Fruit fly (Drosophila melanogaster) whole organism, embryonic: ENCODE measurements around the gene CG3036.

Source experiments
- Bgb ChIP-seq: fragments of 200-800 bp; sonication (Bioruptor generic); IDR thresholded peaks from 2 replicates; pipeline ENCODE4 v1.3.6; 2022; ENCODE audit warnings: missing biosample characterization, missing genetic modification characterization; ENCODE audit not compliant: partially characterized antibody
- CG10147 ChIP-seq: fragments of 200-800 bp; sonication (Bioruptor generic); optimal IDR thresholded peaks from 2 replicates; lab custom pipeline; 2019; ENCODE audit warnings: missing biosample characterization, mild to moderate bottlenecking, missing genetic modification characterization, moderate library complexity
- CG1024 ChIP-seq: fragments of 200-800 bp; sonication (Bioruptor generic); IDR thresholded peaks from 2 replicates; pipeline ENCODE4 v1.3.6; 2022; ENCODE audit warnings: missing biosample characterization, missing genetic modification characterization
- CG10959 ChIP-seq: fragments of 200-800 bp; sonication (Bioruptor generic); IDR thresholded peaks from 2 replicates; pipeline ENCODE4 v1.3.6; 2022; ENCODE audit warnings: missing biosample characterization, missing genetic modification characterization
- CG11247 ChIP-seq: fragments of 200-800 bp; sonication (Bioruptor generic); IDR thresholded peaks from 2 replicates; pipeline ENCODE4 v1.3.6; 2022; ENCODE audit warnings: missing biosample characterization, missing genetic modification characterization
- CG11723 ChIP-seq: fragments of 200-800 bp; sonication (Bioruptor generic); optimal IDR thresholded peaks from 2 replicates; lab custom pipeline; 2017; ENCODE audit warnings: missing biosample characterization, mild to moderate bottlenecking, missing genetic modification characterization
- CG12071 ChIP-seq: fragments of 200-800 bp; sonication (Bioruptor generic); optimal IDR thresholded peaks from 3 replicates; lab custom pipeline; 2018; ENCODE audit warnings: missing biosample characterization, mild to moderate bottlenecking, missing genetic modification characterization
- CG12659 ChIP-seq: fragments of 200-800 bp; sonication (Bioruptor generic); optimal IDR thresholded peaks from 3 replicates; lab custom pipeline; 2017; ENCODE audit warnings: mild to moderate bottlenecking, missing biosample characterization, missing genetic modification reagents, missing genetic modification characterization
- CG12942 ChIP-seq: fragments of 200-800 bp; sonication (Bioruptor generic); optimal IDR thresholded peaks from 3 replicates; lab custom pipeline; 2016; ENCODE audit warnings: missing biosample characterization, missing genetic modification characterization
- CG14860 ChIP-seq: fragments of 200-800 bp; sonication (Bioruptor generic); IDR thresholded peaks from 3 replicates; pipeline ENCODE4 v1.3.6; 2022; ENCODE audit warnings: missing biosample characterization, missing genetic modification characterization; ENCODE audit not compliant: partially characterized antibody
- CG1529 ChIP-seq: fragments of 200-800 bp; sonication (Bioruptor generic); optimal IDR thresholded peaks from 3 replicates; lab custom pipeline; 2018; ENCODE audit warnings: missing biosample characterization, missing genetic modification characterization
- CG17912 ChIP-seq: fragments of 200-800 bp; sonication (Bioruptor generic); optimal IDR thresholded peaks from 2 replicates; lab custom pipeline; 2018; ENCODE audit warnings: missing biosample characterization, mild to moderate bottlenecking, missing genetic modification characterization
- CG18476 ChIP-seq: fragments of 200-800 bp; sonication (Bioruptor generic); optimal IDR thresholded peaks from 2 replicates; lab custom pipeline; 2016; ENCODE audit warnings: missing biosample characterization, mild to moderate bottlenecking, missing genetic modification characterization
- CG2202 ChIP-seq: fragments of 200-800 bp; sonication (Bioruptor generic); optimal IDR thresholded peaks from 2 replicates; lab custom pipeline; 2018; ENCODE audit warnings: missing biosample characterization, mild to moderate bottlenecking, missing genetic modification characterization
- CG3407 ChIP-seq: fragments of 200-800 bp; sonication (Bioruptor generic); optimal IDR thresholded peaks from 2 replicates; lab custom pipeline; 2018; ENCODE audit warnings: missing biosample characterization, mild to moderate bottlenecking, missing genetic modification characterization
- CG7963 ChIP-seq: fragments of 200-800 bp; sonication (Bioruptor generic); IDR thresholded peaks from 3 replicates; pipeline ENCODE4 v1.3.6; 2022; ENCODE audit warnings: missing biosample characterization, missing genetic modification characterization; ENCODE audit not compliant: partially characterized antibody
- CHES-1-like ChIP-seq: fragments of 200-800 bp; sonication (Bioruptor generic); optimal IDR thresholded peaks from 2 replicates; lab custom pipeline; 2016; ENCODE audit warnings: missing biosample characterization, missing genetic modification characterization
- Camta ChIP-seq: fragments of 200-800 bp; sonication (Bioruptor generic); optimal IDR thresholded peaks from 2 replicates; lab custom pipeline; 2016; ENCODE audit warnings: missing biosample characterization, missing genetic modification characterization
- Ets65A ChIP-seq: fragments of 200-800 bp; sonication (Bioruptor generic); peaks from one replicate; lab custom pipeline; 2016; ENCODE audit warnings: missing biosample characterization, missing genetic modification characterization
- Hsf ChIP-seq: fragments of 200-800 bp; sonication (Bioruptor generic); optimal IDR thresholded peaks from 3 replicates; lab custom pipeline; 2016; ENCODE audit warnings: missing biosample characterization, missing genetic modification characterization
- MESR4 ChIP-seq: fragments of 200-800 bp; sonication (Bioruptor generic); optimal IDR thresholded peaks from 2 replicates; lab custom pipeline; 2018; ENCODE audit warnings: missing biosample characterization, mild to moderate bottlenecking, missing genetic modification characterization, moderate library complexity
- Neu2 ChIP-seq: fragments of 200-800 bp; sonication (Bioruptor generic); optimal IDR thresholded peaks from 3 replicates; lab custom pipeline; 2016; ENCODE audit warnings: missing biosample characterization, missing genetic modification characterization, borderline replicate concordance
- Ssrp ChIP-seq: fragments of 200-800 bp; sonication (Bioruptor generic); optimal IDR thresholded peaks from 2 replicates; lab custom pipeline; 2018; ENCODE audit warnings: missing biosample characterization, mild to moderate bottlenecking, missing genetic modification characterization, moderate library complexity
- TFAM ChIP-seq: fragments of 200-800 bp; sonication (Bioruptor generic); optimal IDR thresholded peaks from 2 replicates; lab custom pipeline; 2017; ENCODE audit warnings: missing biosample characterization, missing genetic modification characterization, inconsistent platforms
- ase ChIP-seq: fragments of 200-800 bp; sonication (Bioruptor generic); IDR thresholded peaks from 3 replicates; pipeline ENCODE4 v1.3.6; 2022; ENCODE audit warnings: missing biosample characterization, missing genetic modification characterization
- btn ChIP-seq: fragments of 200-800 bp; sonication (Bioruptor generic); optimal IDR thresholded peaks from 2 replicates; lab custom pipeline; 2016; ENCODE audit warnings: missing biosample characterization, missing genetic modification characterization
- cad ChIP-seq: fragments of >200 bp; optimal IDR thresholded peaks from 2 replicates; lab custom pipeline; 2017; ENCODE audit warnings: missing biosample characterization, missing genetic modification characterization
- cas ChIP-seq: fragments of 200-800 bp; sonication (Bioruptor generic); IDR thresholded peaks from 2 replicates; pipeline ENCODE4 v1.3.6; 2022; ENCODE audit warnings: missing biosample characterization, missing genetic modification characterization
- croc ChIP-seq: fragments of 200-800 bp; sonication (Bioruptor generic); conservative IDR thresholded peaks from 3 replicates; pipeline ENCODE4 v1.3.6; 2022; ENCODE audit warnings: missing biosample characterization, missing genetic modification characterization
- crol ChIP-seq: fragments of 200-800 bp; sonication (Bioruptor generic); IDR thresholded peaks from 2 replicates; pipeline ENCODE4 v1.3.6; 2022; ENCODE audit warnings: missing biosample characterization, missing genetic modification characterization
- disco-r ChIP-seq: fragments of 200-800 bp; sonication (Bioruptor generic); optimal IDR thresholded peaks from 2 replicates; lab custom pipeline; 2016; ENCODE audit warnings: missing biosample characterization, missing genetic modification characterization
- emc ChIP-seq: fragments of 200-800 bp; sonication (Bioruptor generic); optimal IDR thresholded peaks from 2 replicates; lab custom pipeline; 2016; ENCODE audit warnings: missing biosample characterization, missing genetic modification characterization
- eve ChIP-seq, 2 experiments: fragments of >200 bp; optimal IDR thresholded peaks; 2 replicates each; lab custom pipeline; 2017; ENCODE audit warnings: missing biosample characterization in 2 of 2, missing genetic modification characterization in 2 of 2
- fd3F ChIP-seq: fragments of 200-800 bp; sonication (Bioruptor generic); optimal IDR thresholded peaks from 2 replicates; lab custom pipeline; 2018; ENCODE audit warnings: missing biosample characterization, mild to moderate bottlenecking, missing genetic modification characterization, moderate library complexity
- fu2 ChIP-seq: fragments of 200-800 bp; sonication (Bioruptor generic); optimal IDR thresholded peaks from 2 replicates; lab custom pipeline; 2016; ENCODE audit warnings: missing biosample characterization, missing genetic modification characterization
- gsb ChIP-seq: fragments of 200-800 bp; sonication (Bioruptor generic); IDR thresholded peaks from 2 replicates; pipeline ENCODE4 v1.3.6; 2022; ENCODE audit warnings: missing biosample characterization, missing genetic modification characterization
- hbn ChIP-seq: fragments of 200-800 bp; sonication (Bioruptor generic); IDR thresholded peaks from 2 replicates; pipeline ENCODE4 v1.3.6; 2022; ENCODE audit warnings: missing biosample characterization, missing genetic modification characterization; ENCODE audit not compliant: partially characterized antibody
- jigr1 ChIP-seq: fragments of 200-800 bp; sonication (Bioruptor generic); IDR thresholded peaks from 3 replicates; pipeline ENCODE4 v1.3.6; 2022; ENCODE audit warnings: missing biosample characterization, missing genetic modification characterization
- jumu ChIP-seq: fragments of 200-800 bp; sonication (Bioruptor generic); optimal IDR thresholded peaks from 3 replicates; lab custom pipeline; 2016; ENCODE audit warnings: missing biosample characterization, missing genetic modification characterization
- mirr ChIP-seq: fragments of 200-800 bp; sonication (Bioruptor generic); optimal IDR thresholded peaks from 3 replicates; lab custom pipeline; 2018; ENCODE audit warnings: missing biosample characterization, mild to moderate bottlenecking, missing genetic modification characterization
- pb ChIP-seq: fragments of 200-800 bp; sonication (Bioruptor generic); optimal IDR thresholded peaks from 3 replicates; lab custom pipeline; 2016; ENCODE audit warnings: missing biosample characterization, missing genetic modification characterization
- pum ChIP-seq: fragments of 200-800 bp; sonication (Bioruptor generic); optimal IDR thresholded peaks from 2 replicates; lab custom pipeline; 2016; ENCODE audit warnings: missing biosample characterization, missing genetic modification characterization
- rib ChIP-seq: fragments of 200-800 bp; sonication (Bioruptor generic); IDR thresholded peaks from 2 replicates; pipeline ENCODE4 v1.3.6; 2022; ENCODE audit warnings: missing biosample characterization, missing genetic modification characterization
- seq ChIP-seq: fragments of 200-800 bp; sonication (Bioruptor generic); IDR thresholded peaks from 2 replicates; pipeline ENCODE4 v1.3.6; 2022; ENCODE audit warnings: missing biosample characterization, missing genetic modification characterization
- shn ChIP-seq: fragments of 200-800 bp; sonication (Bioruptor generic); optimal IDR thresholded peaks from 3 replicates; lab custom pipeline; 2016; ENCODE audit warnings: missing biosample characterization, missing genetic modification characterization
- sqz ChIP-seq: fragments of 200-800 bp; sonication (Bioruptor generic); optimal IDR thresholded peaks from 3 replicates; lab custom pipeline; 2018; ENCODE audit warnings: missing biosample characterization, mild to moderate bottlenecking, missing genetic modification characterization
- toy ChIP-seq: fragments of 200-800 bp; sonication (Bioruptor generic); IDR thresholded peaks from 2 replicates; pipeline ENCODE4 v1.3.6; 2022; ENCODE audit warnings: missing biosample characterization, missing genetic modification characterization
- ttk ChIP-seq: fragments of 200-800 bp; sonication (Bioruptor generic); IDR thresholded peaks from 2 replicates; pipeline ENCODE4 v2.1.2; 2022; ENCODE audit warnings: missing biosample characterization, missing genetic modification characterization
- unc-4 ChIP-seq: fragments of 200-800 bp; sonication (Bioruptor generic); IDR thresholded peaks from 2 replicates; pipeline ENCODE4 v1.3.6; 2022; ENCODE audit warnings: missing biosample characterization, missing genetic modification characterization; ENCODE audit not compliant: partially characterized antibody
- vnd ChIP-seq: fragments of 200-800 bp; sonication (Bioruptor generic); IDR thresholded peaks from 3 replicates; pipeline ENCODE4 v1.3.6; 2022; ENCODE audit warnings: missing biosample characterization, missing genetic modification characterization; ENCODE audit not compliant: partially characterized antibody
- vvl ChIP-seq: fragments of 200-800 bp; sonication (Bioruptor generic); IDR thresholded peaks from 2 replicates; pipeline ENCODE4 v1.3.6; 2022; ENCODE audit warnings: missing biosample characterization, missing genetic modification characterization
- zfh2 ChIP-seq: fragments of 200-800 bp; sonication (Bioruptor generic); optimal IDR thresholded peaks from 2 replicates; lab custom pipeline; 2016; ENCODE audit warnings: missing biosample characterization, missing genetic modification characterization

Gene CG3036

DNA sequence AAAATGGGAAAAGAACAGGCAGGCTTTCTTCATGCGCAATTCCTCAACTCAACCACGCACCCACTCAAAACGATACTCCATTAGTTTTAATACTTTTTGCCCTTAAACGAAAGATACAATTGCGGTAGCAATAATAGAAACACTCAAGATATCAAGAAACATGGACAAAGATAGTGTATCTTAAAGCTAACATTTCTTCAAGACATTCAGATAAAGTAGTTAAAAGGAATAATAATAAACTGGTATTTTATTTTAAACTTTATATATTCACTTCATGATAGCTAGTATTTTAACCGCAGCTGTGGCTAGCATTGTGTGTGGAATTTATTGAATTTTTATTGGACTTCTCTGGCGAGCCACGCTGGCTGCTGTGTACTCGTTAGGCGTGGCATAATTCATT lies 35.8 kb upstream of the CG3036 start (continued):
- TF ChIP-seq gsb (GFP tag; lab: Robert Waterston, UW), result no peak
- TF ChIP-seq CG3407, result peak; percentile 58
- peak; percentile 20 for TF ChIP-seq CG12942 (GFP tag; lab: Kevin White, UChicago)
- no peak for TF ChIP-seq shn (GFP tag; lab: Kevin White, UChicago)
- no peak for TF ChIP-seq Neu2 (GFP tag; lab: Kevin White, UChicago)
- no peak for TF ChIP-seq cas (GFP tag; lab: Robert Waterston, UW)
- TF ChIP-seq fu2 (GFP tag; lab: Kevin White, UChicago), result no peak
- no peak for TF ChIP-seq mirr
- TF ChIP-seq crol, result no peak
- no peak for TF ChIP-seq CG11723 (GFP tag; lab: Kevin White, UChicago)
- peak; percentile 37 for TF ChIP-seq Ssrp (tag; lab: Kevin White, UChicago)
- no peak for TF ChIP-seq cad (GFP tag; lab: Kevin White, UChicago)
- no peak for TF ChIP-seq CG10959
- no peak for TF ChIP-seq sqz (GFP tag; lab: Kevin White, UChicago)
- no peak for TF ChIP-seq btn
- TF ChIP-seq zfh2 (GFP tag; lab: Kevin White, UChicago), result no peak
- TF ChIP-seq Ets65A (GFP tag; lab: Kevin White, UChicago), result no peak
- TF ChIP-seq CG7963 (GFP tag; lab: Robert Waterston, UW), result no peak
- no peak for TF ChIP-seq CHES-1-like (GFP tag; lab: Kevin White, UChicago)
- TF ChIP-seq ase, result peak; percentile 44; the same call in 1 of the 3 replicates
- TF ChIP-seq ttk, result peak; percentile 31; the same call in 1 of the 2 replicates
- peak; percentile 70 for TF ChIP-seq vvl (GFP tag; lab: Robert Waterston, UW)
- no peak for TF ChIP-seq eve (GFP tag; optimal IDR thresholded peaks at IDR 0.05; lab: Kevin White, UChicago)
- TF ChIP-seq unc-4 (GFP tag; lab: Robert Waterston, UW), result no peak
- TF ChIP-seq disco-r (GFP tag; lab: Kevin White, UChicago), result no peak
- TF ChIP-seq toy, result no peak
- no peak for TF ChIP-seq CG17912 (GFP tag; lab: Kevin White, UChicago)
- TF ChIP-seq Hsf (GFP tag; lab: Kevin White, UChicago), result peak; percentile 18
- no peak for TF ChIP-seq pb (GFP tag; lab: Kevin White, UChicago)
- TF ChIP-seq CG2202, result peak; percentile 44
- TF ChIP-seq CG18476 (GFP tag; lab: Kevin White, UChicago), result no peak
- TF ChIP-seq MESR4, result peak; percentile 1
- TF ChIP-seq CG12071 (GFP tag; lab: Kevin White, UChicago), result peak; percentile 52
- TF ChIP-seq CG10147 (GFP tag; lab: Kevin White, UChicago), result peak; percentile 39
- TF ChIP-seq fd3F (GFP tag; lab: Kevin White, UChicago), result peak; percentile 9
- TF ChIP-seq emc (GFP tag; lab: Kevin White, UChicago), result no peak
- TF ChIP-seq CG14860 (GFP tag; lab: Robert Waterston, UW), result no peak
- TF ChIP-seq croc, result peak; percentile 42; the same call in 2 of the 3 replicates
- peak; percentile 38 for TF ChIP-seq CG1529 (GFP tag; lab: Kevin White, UChicago)
- TF ChIP-seq seq (GFP tag; lab: Robert Waterston, UW), result 0 out of 2 replicates have a peak, but pooled peaks have one; percentile 16
- no peak for TF ChIP-seq TFAM (GFP tag; lab: Kevin White, UChicago)
- 0 out of 2 replicates have a peak, but pooled peaks have one; percentile 25 for TF ChIP-seq CG1024 (GFP tag; lab: Robert Waterston, UW)
- no peak for TF ChIP-seq rib (GFP tag; lab: Robert Waterston, UW)
- TF ChIP-seq jigr1 (GFP tag; lab: Robert Waterston, UW), result no peak
- no peak for TF ChIP-seq Camta (GFP tag; lab: Kevin White, UChicago)
- TF ChIP-seq CG11247, result no peak
- no peak for TF ChIP-seq hbn (GFP tag; lab: Robert Waterston, UW)
- peak; percentile 48 for TF ChIP-seq CG12659 (GFP tag; lab: Kevin White, UChicago)
- no peak for TF ChIP-seq Bgb (GFP tag; lab: Robert Waterston, UW)
- no peak for TF ChIP-seq jumu (GFP tag; lab: Kevin White, UChicago)
- no peak for TF ChIP-seq pum (GFP tag; lab: Kevin White, UChicago)
- TF ChIP-seq vnd (GFP tag; lab: Robert Waterston, UW), result no peak
